Fruit fly (Drosophila melanogaster): ENCODE measurements around the gene Axn.

Gene Axn

DNA sequence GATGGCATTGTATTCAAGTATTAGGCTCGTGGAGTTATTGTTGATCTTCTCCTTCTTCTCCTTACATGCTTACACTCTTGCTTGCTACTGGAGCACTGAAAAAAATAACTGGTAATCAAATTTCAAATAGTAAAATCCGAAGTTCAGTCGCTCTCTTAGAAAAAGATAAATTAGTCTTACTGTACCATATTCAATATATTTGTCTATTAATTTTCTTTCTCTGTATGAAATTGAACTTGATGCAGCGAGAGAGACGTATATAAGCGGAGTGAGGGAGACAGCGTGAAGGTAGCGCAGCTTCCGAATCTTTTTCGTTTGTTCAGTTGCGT is 38.5 kb downstream of the Axn start (continued):
- TF ChIP-seq CG33557 (GFP tag; optimal IDR thresholded peaks at IDR 0.05), result no peak
- peak; percentile 96 for TF ChIP-seq HLH3B (GFP tag; IDR thresholded peaks at IDR 0.05)
- TF ChIP-seq CG4617 (GFP tag; optimal IDR thresholded peaks at IDR 0.05; ENCODE audit: borderline replicate concordance), result peak; percentile 24
- peak; percentile 91 for TF ChIP-seq CG14441 (GFP tag; IDR thresholded peaks at IDR 0.05)
- TF ChIP-seq disco-r (GFP tag; optimal IDR thresholded peaks at IDR 0.05), result peak; percentile 72
- TF ChIP-seq Mes4 (GFP tag; optimal IDR thresholded peaks at IDR 0.05), result peak; percentile 64
- TF ChIP-seq tin (GFP tag; optimal IDR thresholded peaks at IDR 0.05), result peak; percentile 93
- TF ChIP-seq wek (GFP tag; optimal IDR thresholded peaks at IDR 0.05), result peak; percentile 61
- TF ChIP-seq fd3F (GFP tag; optimal IDR thresholded peaks at IDR 0.05), result peak; percentile 52
- peak; percentile 65 for TF ChIP-seq zf30C (GFP tag; optimal IDR thresholded peaks at IDR 0.05)
- TF ChIP-seq jing (GFP tag; optimal IDR thresholded peaks at IDR 0.05), result peak; percentile 59
- TF ChIP-seq lmd (GFP tag; IDR thresholded peaks at IDR 0.05), result peak; percentile 85
- 0 out of 2 replicates have a peak, but pooled peaks have one; percentile 36 for TF ChIP-seq toy (GFP tag; IDR thresholded peaks at IDR 0.05)
- peak; percentile 94 for TF ChIP-seq CG10979 (tag; optimal IDR thresholded peaks at IDR 0.05)
- TF ChIP-seq CG3995 (GFP tag; optimal IDR thresholded peaks at IDR 0.05), result no peak
- no peak for TF ChIP-seq CG2129 (GFP tag; IDR thresholded peaks at IDR 0.05; ENCODE audit: partially characterized antibody)
- TF ChIP-seq pum (GFP tag; optimal IDR thresholded peaks at IDR 0.05), result peak; percentile 89
- TF ChIP-seq Ssrp (tag; optimal IDR thresholded peaks at IDR 0.05), result peak; percentile 72
- TF ChIP-seq CG5245 (GFP tag; optimal IDR thresholded peaks at IDR 0.05), result peak; percentile 93
- TF ChIP-seq Nf-YA (GFP tag; IDR thresholded peaks at IDR 0.05), result peak; percentile 93
- peak; percentile 94 for TF ChIP-seq ttk (GFP tag; IDR thresholded peaks at IDR 0.05)
- TF ChIP-seq CG11723 (GFP tag; optimal IDR thresholded peaks at IDR 0.05), result peak; percentile 83
- peak; percentile 92 for TF ChIP-seq unpg (GFP tag; optimal IDR thresholded peaks at IDR 0.05)
- peak; percentile 90 for TF ChIP-seq ara (GFP tag; IDR thresholded peaks at IDR 0.05)
- TF ChIP-seq Hr3 (GFP tag; optimal IDR thresholded peaks at IDR 0.05), result peak; percentile 62
- TF ChIP-seq Mrtf (GFP tag; IDR thresholded peaks at IDR 0.05), result peak; percentile 89
- no peak for TF ChIP-seq ac (GFP tag; optimal IDR thresholded peaks at IDR 0.05)
- peak; percentile 94 for TF ChIP-seq Ets65A (GFP tag)
- TF ChIP-seq Six4 (GFP tag; optimal IDR thresholded peaks at IDR 0.05), result peak; percentile 94
- peak; percentile 20 for TF ChIP-seq luna (GFP tag; optimal IDR thresholded peaks at IDR 0.05)
- peak; percentile 60 for TF ChIP-seq Myb (GFP tag; optimal IDR thresholded peaks at IDR 0.05)
- peak; percentile 93 for TF ChIP-seq stc (GFP tag; IDR thresholded peaks at IDR 0.05)
- TF ChIP-seq hbn (GFP tag; IDR thresholded peaks at IDR 0.05; ENCODE audit: partially characterized antibody), result no peak
- TF ChIP-seq CG11247 (GFP tag; IDR thresholded peaks at IDR 0.05), result peak; percentile 85
- TF ChIP-seq Atf3 (GFP tag; optimal IDR thresholded peaks at IDR 0.05), result peak; percentile 64
- peak; percentile 89 for TF ChIP-seq CG8944 (GFP tag; optimal IDR thresholded peaks at IDR 0.05)
- peak; percentile 69 for TF ChIP-seq eyg (GFP tag; optimal IDR thresholded peaks at IDR 0.05)
- TF ChIP-seq CG10654 (GFP tag; optimal IDR thresholded peaks at IDR 0.05), result peak; percentile 90
- peak; percentile 77 for TF ChIP-seq MTF-1 (GFP tag; optimal IDR thresholded peaks at IDR 0.05; ENCODE audit: borderline replicate concordance)
- TF ChIP-seq crc (GFP tag; optimal IDR thresholded peaks at IDR 0.05), result peak; percentile 82
- TF ChIP-seq CG14667 (GFP tag; IDR thresholded peaks at IDR 0.05), result peak; percentile 88
- peak; percentile 96 for TF ChIP-seq sisA (GFP tag; IDR thresholded peaks at IDR 0.05)
- no peak for TF ChIP-seq BEAF-32 (GFP tag; optimal IDR thresholded peaks at IDR 0.05)
- peak; percentile 75 for TF ChIP-seq CG17612 (GFP tag; IDR thresholded peaks at IDR 0.05)
- TF ChIP-seq CG13123 (GFP tag; optimal IDR thresholded peaks at IDR 0.05), result peak; percentile 17
- TF ChIP-seq CG11456 (GFP tag; IDR thresholded peaks at IDR 0.05), result peak; percentile 85
- peak; percentile 60 for TF ChIP-seq CG12769 (tag; optimal IDR thresholded peaks at IDR 0.05)
- TF ChIP-seq vnd (GFP tag; IDR thresholded peaks at IDR 0.05; ENCODE audit: partially characterized antibody), result no peak
- TF ChIP-seq dpn (GFP tag; optimal IDR thresholded peaks at IDR 0.05), result peak; percentile 77 to 90
- peak; percentile 83 for TF ChIP-seq croc (GFP tag; conservative IDR thresholded peaks at IDR 0.05)
- TF ChIP-seq prd (optimal IDR thresholded peaks at IDR 0.05), result no peak
- peak; percentile 92 for TF ChIP-seq prd (GFP tag; IDR thresholded peaks at IDR 0.05)

All from whole organism, embryonic.